Worm (Caenorhabditis elegans) whole organism, late embryonic: ENCODE measurements around the gene ugt-14.

Experiments
- C38D4.7 ChIP-seq: fragments of 200-800 bp; sonication (Bioruptor generic); optimal IDR thresholded peaks from 2 replicates; lab custom pipeline; 2018; ENCODE audit warnings: mild to moderate bottlenecking, missing genetic modification characterization, moderate library complexity, missing compliant biosample characterization
- F13H6.1 ChIP-seq: sonication (generic microtip); optimal IDR thresholded peaks from 2 replicates; lab custom pipeline; 2016; ENCODE audit warnings: missing genetic modification characterization, missing compliant biosample characterization
- K02D7.2 ChIP-seq: sonication (generic microtip); optimal IDR thresholded peaks from 2 replicates; lab custom pipeline; 2017; ENCODE audit warnings: mild to moderate bottlenecking, missing genetic modification characterization, missing compliant biosample characterization
- Y22D7AL.16 ChIP-seq: sonication (generic microtip); optimal IDR thresholded peaks from 2 replicates; lab custom pipeline; 2016; ENCODE audit warnings: missing genetic modification characterization, missing compliant biosample characterization
- ahr-1 ChIP-seq: sonication (generic microtip); optimal IDR thresholded peaks from 2 replicates; lab custom pipeline; 2016; ENCODE audit warnings: missing genetic modification characterization, missing compliant biosample characterization
- ceh-14 ChIP-seq: sonication (generic microtip); optimal IDR thresholded peaks from 2 replicates; lab custom pipeline; 2016; ENCODE audit warnings: missing genotype, missing genetic modification characterization, missing compliant biosample characterization
- ceh-34 ChIP-seq: sonication (generic microtip); optimal IDR thresholded peaks from 2 replicates; lab custom pipeline; 2016; ENCODE audit warnings: mild to moderate bottlenecking, missing genetic modification characterization, missing compliant biosample characterization
- ceh-48 ChIP-seq: sonication (generic microtip); optimal IDR thresholded peaks from 2 replicates; lab custom pipeline; 2016; ENCODE audit warnings: missing genetic modification characterization, inconsistent platforms, missing compliant biosample characterization
- ceh-9 ChIP-seq: sonication (generic microtip); optimal IDR thresholded peaks from 2 replicates; lab custom pipeline; 2016; ENCODE audit warnings: mild to moderate bottlenecking, missing genetic modification characterization, inconsistent platforms, missing compliant biosample characterization
- dve-1 ChIP-seq: sonication (generic microtip); optimal IDR thresholded peaks from 2 replicates; lab custom pipeline; 2017; ENCODE audit warnings: antibody characterized with exemption, mild to moderate bottlenecking, missing genetic modification characterization, missing compliant biosample characterization
- elt-2 ChIP-seq: sonication (generic microtip); optimal IDR thresholded peaks from 2 replicates; lab custom pipeline; 2016; ENCODE audit warnings: missing genetic modification reagents, missing genetic modification characterization, missing compliant biosample characterization
- elt-4 ChIP-seq: sonication (generic microtip); optimal IDR thresholded peaks from 2 replicates; lab custom pipeline; 2016; ENCODE audit warnings: missing genetic modification characterization, missing compliant biosample characterization
- fkh-10 ChIP-seq: fragments of 150-350 bp; optimal IDR thresholded peaks from 2 replicates; lab custom pipeline; 2014; ENCODE audit warnings: missing biosample characterization, missing genetic modification reagents, missing genetic modification characterization
- gmeb-2 ChIP-seq: sonication (generic microtip); optimal IDR thresholded peaks from 2 replicates; lab custom pipeline; 2016; ENCODE audit warnings: missing genetic modification characterization, inconsistent platforms, missing compliant biosample characterization
- hlh-30 ChIP-seq: sonication (generic microtip); optimal IDR thresholded peaks from 2 replicates; lab custom pipeline; 2017; ENCODE audit warnings: antibody characterized with exemption, missing genetic modification characterization, missing compliant biosample characterization; ENCODE audit not compliant: insufficient read depth
- hlh-6 ChIP-seq: sonication (generic microtip); optimal IDR thresholded peaks from 2 replicates; lab custom pipeline; 2016; ENCODE audit warnings: missing genotype, missing genetic modification characterization, missing compliant biosample characterization
- lim-6 ChIP-seq: sonication (generic microtip); optimal IDR thresholded peaks from 2 replicates; lab custom pipeline; 2016; ENCODE audit warnings: missing genetic modification characterization, missing compliant biosample characterization
- lin-11 ChIP-seq: fragments of 200-800 bp; sonication (Bioruptor generic); optimal IDR thresholded peaks from 2 replicates; lab custom pipeline; 2018; ENCODE audit warnings: mild to moderate bottlenecking, missing genetic modification characterization, missing compliant biosample characterization
- madf-2 ChIP-seq: sonication (generic microtip); optimal IDR thresholded peaks from 2 replicates; lab custom pipeline; 2017; ENCODE audit warnings: missing genetic modification characterization, missing compliant biosample characterization
- nfya-1 ChIP-seq: sonication (generic microtip); optimal IDR thresholded peaks from 2 replicates; lab custom pipeline; 2017; ENCODE audit warnings: missing genetic modification characterization, mild to moderate bottlenecking, missing compliant biosample characterization, antibody characterized with exemption, moderate library complexity
- npax-4 ChIP-seq: sonication (generic microtip); optimal IDR thresholded peaks from 2 replicates; lab custom pipeline; 2016; ENCODE audit warnings: missing genetic modification characterization, missing compliant biosample characterization
- odd-2 ChIP-seq: sonication (generic microtip); optimal IDR thresholded peaks from 2 replicates; lab custom pipeline; 2017; ENCODE audit warnings: antibody characterized with exemption, mild to moderate bottlenecking, missing genetic modification characterization, missing compliant biosample characterization
- pax-1 ChIP-seq: fragments of 150-350 bp; optimal IDR thresholded peaks from 2 replicates; lab custom pipeline; 2014; ENCODE audit warnings: missing biosample characterization, missing genetic modification characterization
- pha-2 ChIP-seq: sonication (generic microtip); optimal IDR thresholded peaks from 2 replicates; lab custom pipeline; 2017; ENCODE audit warnings: mild to moderate bottlenecking, missing genetic modification characterization, missing compliant biosample characterization
- pha-4 ChIP-seq: fragments of 150-350 bp; optimal IDR thresholded peaks from 2 replicates; lab custom pipeline; 2018; ENCODE audit warnings: missing biosample characterization, missing genetic modification reagents, missing genetic modification characterization
- pros-1 ChIP-seq: fragments of 150-350 bp; optimal IDR thresholded peaks from 2 replicates; lab custom pipeline; 2014; ENCODE audit warnings: missing biosample characterization, missing genetic modification reagents, missing genetic modification characterization
- rnt-1 ChIP-seq: sonication (generic microtip); optimal IDR thresholded peaks from 2 replicates; lab custom pipeline; 2016; ENCODE audit warnings: missing genetic modification characterization, missing compliant biosample characterization
- sox-2 ChIP-seq: fragments of 200-800 bp; sonication (Bioruptor generic); IDR thresholded peaks from 2 replicates; pipeline ENCODE4 v1.3.6; 2022; ENCODE audit warnings: missing genetic modification reagents, missing genetic modification characterization, missing compliant biosample characterization
- syd-9 ChIP-seq: sonication (generic microtip); optimal IDR thresholded peaks from 2 replicates; lab custom pipeline; 2016; ENCODE audit warnings: mild to moderate bottlenecking, missing genetic modification characterization, moderate library complexity, missing compliant biosample characterization
- tbx-2 ChIP-seq: sonication (generic microtip); optimal IDR thresholded peaks from 2 replicates; lab custom pipeline; 2016; ENCODE audit warnings: missing genetic modification characterization, missing compliant biosample characterization
- ttx-3 ChIP-seq: sonication (generic microtip); optimal IDR thresholded peaks from 2 replicates; lab custom pipeline; 2016; ENCODE audit warnings: missing genetic modification reagents, missing genetic modification characterization, missing compliant biosample characterization
- unc-3 ChIP-seq, 2 experiments: fragments of 200-800 bp in 1 of 2; sonication (Bioruptor generic) in 1 of 2; sonication (generic microtip) in 1 of 2; conservative IDR thresholded peaks in 1 of 2; optimal IDR thresholded peaks in 1 of 2; 2 replicates each; pipeline versions ENCODE4 v1.3.6 to Lab custom; 2016 to 2022; ENCODE audit warnings: missing compliant biosample characterization in 2 of 2, missing genetic modification characterization in 2 of 2, missing genetic modification reagents in 1 of 2
- unc-42 ChIP-seq: sonication (generic microtip); optimal IDR thresholded peaks from 2 replicates; lab custom pipeline; 2016; ENCODE audit warnings: missing genotype, missing genetic modification characterization, missing compliant biosample characterization
- zip-5 ChIP-seq: sonication (generic microtip); optimal IDR thresholded peaks from 2 replicates; lab custom pipeline; 2016; ENCODE audit warnings: missing genetic modification characterization, missing compliant biosample characterization
- ztf-16 ChIP-seq: sonication (generic microtip); optimal IDR thresholded peaks from 2 replicates; lab custom pipeline; 2017; ENCODE audit warnings: missing genetic modification characterization, missing compliant biosample characterization

Gene ugt-14

DNA sequence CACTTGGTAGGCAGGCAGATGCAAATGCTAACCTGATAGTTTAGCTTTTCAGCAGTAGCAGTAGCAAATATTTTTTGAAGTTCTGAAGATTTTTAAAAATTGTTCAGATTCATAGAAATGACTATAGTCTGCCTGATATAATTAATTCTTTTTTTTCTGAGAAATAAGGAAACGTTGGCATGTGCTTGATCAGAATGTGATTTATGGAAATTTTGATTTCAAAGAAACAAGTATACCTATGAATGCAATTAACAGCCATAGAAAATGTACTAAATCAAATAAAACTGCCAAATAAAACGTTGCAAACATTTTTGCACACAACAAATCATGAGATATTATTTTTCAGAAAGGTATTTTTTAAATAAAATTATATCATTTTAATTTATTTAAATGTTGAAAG is 35.4 kb upstream of the ugt-14 start:
- no peak for TF ChIP-seq K02D7.2 (tag; lab: Kevin White, UChicago)
- TF ChIP-seq tbx-2 (tag; lab: Kevin White, UChicago) = no peak
- no peak for TF ChIP-seq lim-6 (tag; lab: Kevin White, UChicago)
- TF ChIP-seq ceh-48 (tag; lab: Kevin White, UChicago) = no peak
- TF ChIP-seq sox-2 (GFP tag; lab: Robert Waterston, UW) = no peak
- no peak for TF ChIP-seq ceh-9 (tag; lab: Kevin White, UChicago)
- no peak for TF ChIP-seq madf-2
- no peak for TF ChIP-seq ahr-1 (tag; lab: Kevin White, UChicago)
- no peak for TF ChIP-seq rnt-1 (tag; lab: Kevin White, UChicago)
- no peak for TF ChIP-seq elt-4 (tag; lab: Kevin White, UChicago)
- no peak for TF ChIP-seq ttx-3 (tag; lab: Kevin White, UChicago)

DNA sequence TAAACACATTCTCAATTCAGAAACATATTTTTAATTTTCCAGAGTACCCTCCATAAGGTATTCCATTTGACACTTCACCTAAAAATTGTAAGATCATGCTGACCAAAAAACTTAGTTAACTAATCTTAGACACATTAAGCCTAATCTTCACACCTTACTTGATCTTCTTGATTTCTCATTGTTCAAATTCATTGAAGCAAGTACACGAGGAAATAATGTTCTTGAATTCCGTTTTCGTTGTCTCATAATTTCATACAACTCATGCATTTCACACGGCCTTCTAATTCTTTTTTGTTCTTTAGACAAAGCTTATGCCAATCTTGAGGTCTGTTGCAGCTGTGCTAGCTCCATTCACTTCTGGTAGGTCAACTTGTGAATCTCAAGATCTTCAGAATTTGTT is 34.1 kb upstream of the ugt-14 start, which contains the start of gene srd-33:
Gene srd-33 (plus strand): TSS at position 301 of the 400 bp plus-strand sequence.
- TF ChIP-seq pros-1 (tag; lab: Kevin White, UChicago) (no peak), syd-9 (no peak), unc-42 (tag; lab: Kevin White, UChicago) (no peak), nfya-1 (no peak), elt-2 (tag; lab: Kevin White, UChicago) (no peak), odd-2 (tag; lab: Kevin White, UChicago) (no peak), ztf-16 (no peak), ceh-14 (tag; lab: Kevin White, UChicago) (no peak), pha-4 (tag; lab: Kevin White, UChicago) (no peak), F13H6.1 (tag; lab: Kevin White, UChicago) (no peak), elt-4 (tag; lab: Kevin White, UChicago) (no peak), hlh-6 (tag; lab: Kevin White, UChicago) (no peak)

ce11 chrV:4877587-4877986 is 28.5 kb upstream of the ugt-14 start, which contains the start of gene T19H12.6:
TSS of gene T19H12.6 (minus strand) at chrV:4877687.
- no peak for TF ChIP-seq gmeb-2
- no peak for TF ChIP-seq lin-11
- no peak for TF ChIP-seq Y22D7AL.16 (tag; lab: Kevin White, UChicago)
- no peak for TF ChIP-seq hlh-30 (tag; lab: Kevin White, UChicago)
- no peak for TF ChIP-seq ztf-16
- TF ChIP-seq ceh-48 (tag; lab: Kevin White, UChicago) = no peak

DNA sequence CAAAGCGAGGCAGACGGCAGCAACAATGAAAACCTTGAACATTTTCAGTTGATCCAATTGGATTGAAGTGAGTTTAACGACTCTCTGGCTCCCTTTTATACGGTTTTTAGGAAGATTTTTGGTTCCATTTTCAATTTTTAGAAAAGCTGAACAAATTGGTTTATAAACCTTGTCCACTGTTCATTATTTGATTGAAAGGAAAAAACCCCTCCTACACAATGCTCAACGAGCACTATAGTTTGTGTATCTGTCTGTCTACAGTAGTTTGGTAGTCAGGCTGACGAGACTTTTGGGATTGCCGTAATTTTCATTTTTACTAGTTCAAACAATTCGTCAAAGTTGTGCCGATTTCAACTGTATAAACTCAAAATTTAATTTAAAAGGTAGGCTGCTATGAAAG is 26.8 kb upstream of the ugt-14 start, which contains the start of gene T19H12.15:
Gene T19H12.15 (minus strand): TSS at position 101 of the 400 bp plus-strand sequence.
- no peak for TF ChIP-seq zip-5 (tag; lab: Kevin White, UChicago)
- no peak for TF ChIP-seq npax-4
- no peak for TF ChIP-seq dve-1 (tag; lab: Kevin White, UChicago)
- TF ChIP-seq F13H6.1 (tag; lab: Kevin White, UChicago) = no peak
- no peak for TF ChIP-seq ceh-34 (tag; lab: Kevin White, UChicago)
- TF ChIP-seq sox-2 (GFP tag; lab: Robert Waterston, UW) = no peak
- TF ChIP-seq ahr-1 (tag; lab: Kevin White, UChicago) = no peak
- TF ChIP-seq hlh-6 (tag; lab: Kevin White, UChicago) = no peak
- no peak for TF ChIP-seq unc-3 (GFP tag; conservative IDR thresholded peaks at IDR 0.05; lab: Robert Waterston, UW)
- TF ChIP-seq unc-3 (tag; optimal IDR thresholded peaks at IDR 0.05; lab: Kevin White, UChicago) = no peak
- no peak for TF ChIP-seq pax-1 (tag; lab: Kevin White, UChicago)
- no peak for TF ChIP-seq fkh-10 (GFP tag; lab: Kevin White, UChicago)
- TF ChIP-seq K02D7.2 (tag; lab: Kevin White, UChicago) = no peak
- no peak for TF ChIP-seq pha-2 (tag; lab: Kevin White, UChicago)
- no peak for TF ChIP-seq C38D4.7 (GFP tag; lab: Kevin White, UChicago)
- TF ChIP-seq odd-2 (tag; lab: Kevin White, UChicago) = no peak
